Fruit fly (Drosophila melanogaster) whole organism, embryonic: ENCODE data around the gene Shc.

ENCODE experiments used
- Abd-B ChIP-seq: fragments of 200-800 bp; sonication (Bioruptor generic); optimal IDR thresholded peaks from 2 replicates; lab custom pipeline; 2018; ENCODE audit warnings: missing biosample characterization, mild to moderate bottlenecking, missing genetic modification characterization, moderate library complexity
- Bteb2 ChIP-seq: fragments of 200-800 bp; sonication (Bioruptor generic); optimal IDR thresholded peaks from 2 replicates; lab custom pipeline; 2016; ENCODE audit warnings: missing biosample characterization, missing genetic modification characterization
- CG10147 ChIP-seq: fragments of 200-800 bp; sonication (Bioruptor generic); optimal IDR thresholded peaks from 2 replicates; lab custom pipeline; 2019; ENCODE audit warnings: missing biosample characterization, mild to moderate bottlenecking, missing genetic modification characterization, moderate library complexity
- CG11247 ChIP-seq: fragments of 200-800 bp; sonication (Bioruptor generic); IDR thresholded peaks from 2 replicates; pipeline ENCODE4 v1.3.6; 2022; ENCODE audit warnings: missing biosample characterization, missing genetic modification characterization
- CG11696 ChIP-seq: fragments of 200-800 bp; sonication (Bioruptor generic); IDR thresholded peaks from 2 replicates; pipeline ENCODE4 v1.3.6; 2022; ENCODE audit warnings: missing biosample characterization, missing genetic modification characterization
- CG1233 ChIP-seq: fragments of 200-800 bp; sonication (Bioruptor generic); optimal IDR thresholded peaks from 4 replicates; lab custom pipeline; 2018; ENCODE audit warnings: missing biosample characterization, mild to moderate bottlenecking, missing genetic modification characterization
- CG17385 ChIP-seq: fragments of 200-800 bp; sonication (Bioruptor generic); optimal IDR thresholded peaks from 3 replicates; lab custom pipeline; 2018; ENCODE audit warnings: missing biosample characterization, mild to moderate bottlenecking, missing genetic modification characterization
- CG18011 ChIP-seq: fragments of 200-800 bp; sonication (Bioruptor generic); optimal IDR thresholded peaks from 2 replicates; lab custom pipeline; 2017; ENCODE audit warnings: missing biosample characterization, missing genetic modification characterization, mild to moderate bottlenecking, moderate library complexity, missing genotype
- CG30020 ChIP-seq: fragments of 200-800 bp; optimal IDR thresholded peaks from 2 replicates; lab custom pipeline; 2019; ENCODE audit warnings: missing biosample characterization, mild to moderate bottlenecking, missing genetic modification characterization, moderate library complexity
- CG31224 ChIP-seq: fragments of 200-800 bp; sonication (Bioruptor generic); IDR thresholded peaks from 2 replicates; pipeline ENCODE4 v1.3.6; 2022; ENCODE audit warnings: missing biosample characterization, missing genetic modification characterization
- CG3838 ChIP-seq: fragments of 200-800 bp; sonication (Bioruptor generic); optimal IDR thresholded peaks from 3 replicates; lab custom pipeline; 2016; ENCODE audit warnings: missing biosample characterization, missing genetic modification characterization
- CG4424 ChIP-seq: fragments of 200-800 bp; sonication (Bioruptor generic); optimal IDR thresholded peaks from 3 replicates; lab custom pipeline; 2016; ENCODE audit warnings: missing biosample characterization, missing genetic modification characterization
- CG5245 ChIP-seq: fragments of 200-800 bp; sonication (Bioruptor generic); optimal IDR thresholded peaks from 3 replicates; lab custom pipeline; 2016; ENCODE audit warnings: missing biosample characterization, missing genetic modification characterization
- CG7963 ChIP-seq: fragments of 200-800 bp; sonication (Bioruptor generic); IDR thresholded peaks from 3 replicates; pipeline ENCODE4 v1.3.6; 2022; ENCODE audit warnings: missing biosample characterization, missing genetic modification characterization; ENCODE audit not compliant: partially characterized antibody
- CG9437 ChIP-seq: fragments of 200-800 bp; sonication (Bioruptor generic); optimal IDR thresholded peaks from 2 replicates; lab custom pipeline; 2018; ENCODE audit warnings: missing biosample characterization, mild to moderate bottlenecking, missing genetic modification characterization
- CoRest ChIP-seq: fragments of 200-800 bp; sonication (Bioruptor generic); optimal IDR thresholded peaks from 3 replicates; lab custom pipeline; 2018; ENCODE audit warnings: missing biosample characterization, mild to moderate bottlenecking, missing genetic modification characterization, moderate library complexity
- D ChIP-seq, 2 experiments: fragments of 200-800 bp in 1 of 2; fragments of >200 bp in 1 of 2; sonication (Bioruptor generic) in 1 of 2; optimal IDR thresholded peaks; 2 replicates in 1 of 2; 3 replicates in 1 of 2; lab custom pipeline; 2017; ENCODE audit warnings: mild to moderate bottlenecking in 1 of 2, missing biosample characterization in 1 of 2, missing genetic modification characterization in 1 of 2, missing genetic modification reagents in 1 of 2
- Deaf1 ChIP-seq: fragments of 200-800 bp; optimal IDR thresholded peaks from 3 replicates; lab custom pipeline; 2019; ENCODE audit warnings: missing biosample characterization, mild to moderate bottlenecking, missing genetic modification characterization, moderate library complexity
- GATAe ChIP-seq: fragments of 200-800 bp; sonication (Bioruptor generic); conservative IDR thresholded peaks from 2 replicates; pipeline ENCODE4 v1.3.6; 2022; ENCODE audit warnings: missing biosample characterization, missing genetic modification characterization
- HmgD ChIP-seq: fragments of 200-800 bp; sonication (Bioruptor generic); optimal IDR thresholded peaks from 3 replicates; lab custom pipeline; 2016; ENCODE audit warnings: missing biosample characterization, missing genetic modification characterization
- Hmr ChIP-seq: fragments of 200-800 bp; sonication (Bioruptor generic); optimal IDR thresholded peaks from 3 replicates; lab custom pipeline; 2017; ENCODE audit warnings: mild to moderate bottlenecking, missing biosample characterization, missing genetic modification reagents, missing genetic modification characterization
- Lhr ChIP-seq: fragments of 200-800 bp; sonication (Bioruptor generic); optimal IDR thresholded peaks from 3 replicates; lab custom pipeline; 2017; ENCODE audit warnings: mild to moderate bottlenecking, missing biosample characterization, missing genetic modification reagents, missing genetic modification characterization
- MESR4 ChIP-seq: fragments of 200-800 bp; sonication (Bioruptor generic); optimal IDR thresholded peaks from 2 replicates; lab custom pipeline; 2018; ENCODE audit warnings: missing biosample characterization, mild to moderate bottlenecking, missing genetic modification characterization, moderate library complexity
- Meics ChIP-seq: fragments of 200-800 bp; sonication (Bioruptor generic); optimal IDR thresholded peaks from 2 replicates; lab custom pipeline; 2017; ENCODE audit warnings: missing biosample characterization, mild to moderate bottlenecking, missing genetic modification characterization
- Mes4 ChIP-seq: fragments of 200-800 bp; sonication (Bioruptor generic); optimal IDR thresholded peaks from 2 replicates; lab custom pipeline; 2016; ENCODE audit warnings: missing biosample characterization, missing genetic modification characterization
- Nf-YA ChIP-seq: fragments of 200-800 bp; sonication (Bioruptor generic); IDR thresholded peaks from 2 replicates; pipeline ENCODE4 v1.3.6; 2022; ENCODE audit warnings: missing biosample characterization, missing genetic modification characterization
- ase ChIP-seq: fragments of 200-800 bp; sonication (Bioruptor generic); IDR thresholded peaks from 3 replicates; pipeline ENCODE4 v1.3.6; 2022; ENCODE audit warnings: missing biosample characterization, missing genetic modification characterization
- cad ChIP-seq: fragments of >200 bp; optimal IDR thresholded peaks from 2 replicates; lab custom pipeline; 2017; ENCODE audit warnings: missing biosample characterization, missing genetic modification characterization
- ewg ChIP-seq: fragments of 200-800 bp; sonication (Bioruptor generic); optimal IDR thresholded peaks from 3 replicates; lab custom pipeline; 2017; ENCODE audit warnings: mild to moderate bottlenecking, missing biosample characterization, missing genetic modification reagents, missing genetic modification characterization
- fru ChIP-seq: fragments of >200 bp; optimal IDR thresholded peaks from 2 replicates; lab custom pipeline; 2017
- gce ChIP-seq: fragments of 200-800 bp; sonication (Bioruptor generic); IDR thresholded peaks from 3 replicates; pipeline ENCODE4 v1.3.6; 2022; ENCODE audit warnings: missing biosample characterization, missing genetic modification characterization
- grn ChIP-seq: fragments of 200-800 bp; sonication (Bioruptor generic); optimal IDR thresholded peaks from 3 replicates; lab custom pipeline; 2017; ENCODE audit warnings: missing biosample characterization, missing genetic modification characterization
- gt ChIP-seq: fragments of 200-800 bp; sonication (Bioruptor generic); IDR thresholded peaks from 2 replicates; pipeline ENCODE4 v1.3.6; 2022; ENCODE audit warnings: missing biosample characterization, missing genetic modification characterization
- hbn ChIP-seq: fragments of 200-800 bp; sonication (Bioruptor generic); IDR thresholded peaks from 2 replicates; pipeline ENCODE4 v1.3.6; 2022; ENCODE audit warnings: missing biosample characterization, missing genetic modification characterization; ENCODE audit not compliant: partially characterized antibody
- hth ChIP-seq: fragments of >200 bp; optimal IDR thresholded peaks from 2 replicates; lab custom pipeline; 2017; ENCODE audit warnings: inconsistent platforms
- inv ChIP-seq: fragments of 200-800 bp; sonication (Bioruptor generic); IDR thresholded peaks from 2 replicates; pipeline ENCODE4 v1.3.6; 2022; ENCODE audit warnings: missing biosample characterization, missing genetic modification characterization; ENCODE audit not compliant: partially characterized antibody
- lbe ChIP-seq: fragments of 200-800 bp; sonication (Bioruptor generic); optimal IDR thresholded peaks from 2 replicates; lab custom pipeline; 2016; ENCODE audit warnings: missing biosample characterization, mild to moderate bottlenecking, missing genetic modification characterization
- mam ChIP-seq: fragments of 200-800 bp; sonication (Bioruptor generic); optimal IDR thresholded peaks from 3 replicates; lab custom pipeline; 2016; ENCODE audit warnings: missing biosample characterization, missing genetic modification characterization
- nerfin-1 ChIP-seq: fragments of 200-800 bp; sonication (Bioruptor generic); optimal IDR thresholded peaks from 3 replicates; lab custom pipeline; 2019; ENCODE audit warnings: missing biosample characterization, mild to moderate bottlenecking, missing genetic modification characterization, moderate library complexity
- onecut ChIP-seq: fragments of 200-800 bp; sonication (Bioruptor generic); IDR thresholded peaks from 2 replicates; pipeline ENCODE4 v1.3.6; 2022; ENCODE audit warnings: missing biosample characterization, missing genetic modification characterization
- otp ChIP-seq: fragments of 200-800 bp; sonication (Bioruptor generic); IDR thresholded peaks from 3 replicates; pipeline ENCODE4, ENCODE4 v1.3.6; 2022; ENCODE audit warnings: missing biosample characterization, missing genetic modification characterization
- pan ChIP-seq, 4 experiments: fragments of >200 bp in 3 of 4; fragments of 200-800 bp in 1 of 4; sonication (Bioruptor generic) in 1 of 4; optimal IDR thresholded peaks in 3 of 4; IDR thresholded peaks in 1 of 4; 2 replicates each; pipeline versions ENCODE4 v1.3.6 to Lab custom; 2017 to 2022; ENCODE audit warnings: missing biosample characterization in 2 of 4, missing genetic modification characterization in 2 of 4, mixed read lengths in 1 of 4
- rib ChIP-seq: fragments of 200-800 bp; sonication (Bioruptor generic); IDR thresholded peaks from 2 replicates; pipeline ENCODE4 v1.3.6; 2022; ENCODE audit warnings: missing biosample characterization, missing genetic modification characterization
- sisA ChIP-seq: fragments of 200-800 bp; sonication (Bioruptor generic); IDR thresholded peaks from 2 replicates; pipeline ENCODE4 v1.3.6; 2022; ENCODE audit warnings: missing biosample characterization, missing genetic modification characterization
- sob ChIP-seq: fragments of 200-800 bp; sonication (Bioruptor generic); IDR thresholded peaks from 2 replicates; pipeline ENCODE4 v1.3.6; 2022; ENCODE audit warnings: missing biosample characterization, missing genetic modification characterization
- stwl ChIP-seq: fragments of 200-800 bp; sonication (Bioruptor generic); optimal IDR thresholded peaks from 3 replicates; lab custom pipeline; 2018; ENCODE audit warnings: missing biosample characterization, mild to moderate bottlenecking, missing genetic modification characterization, moderate library complexity
- tgo ChIP-seq: fragments of 200-800 bp; sonication (Bioruptor generic); IDR thresholded peaks from 3 replicates; pipeline ENCODE4 v1.3.6; 2022; ENCODE audit warnings: missing biosample characterization, missing genetic modification characterization
- trh ChIP-seq: fragments of 200-800 bp; sonication (Bioruptor generic); optimal IDR thresholded peaks from 2 replicates; lab custom pipeline; 2016; ENCODE audit warnings: missing biosample characterization, missing genetic modification characterization
- zen ChIP-seq: fragments of 200-800 bp; sonication (Bioruptor generic); optimal IDR thresholded peaks from 3 replicates; lab custom pipeline; 2018; ENCODE audit warnings: missing biosample characterization, mild to moderate bottlenecking, missing genetic modification characterization, moderate library complexity

Gene Shc

dm6 chr3L:9399013-9399750 lies 27.6 kb upstream of the Shc start, which contains the start of gene CG4080 (continued):
- TF ChIP-seq CG4424 (peak; percentile 8), lbe (GFP tag; lab: Kevin White, UChicago) (peak; percentile 63), sob (no peak), D (optimal IDR thresholded peaks at IDR 0.05; lab: Kevin White, UChicago) (no peak), D (GFP tag; optimal IDR thresholded peaks at IDR 0.05; lab: Kevin White, UChicago) (no peak), ewg (GFP tag; lab: Kevin White, UChicago) (peak; percentile 3), CG7963 (GFP tag; lab: Robert Waterston, UW) (0 out of 3 replicates have a peak, but pooled peaks have one; percentile 28), otp (GFP tag; lab: Robert Waterston, UW) (peak; percentile 27; the same call in 1 of the 3 replicates), ase (GFP tag; lab: Robert Waterston, UW) (no peak), CG3838 (GFP tag; lab: Kevin White, UChicago) (peak; percentile 15), CG31224 (GFP tag; lab: Robert Waterston, UW) (no peak), tgo (GFP tag; lab: Robert Waterston, UW) (no peak), nerfin-1 (peak; percentile 40), Bteb2 (GFP tag; lab: Kevin White, UChicago) (no peak), MESR4 (GFP tag; lab: Kevin White, UChicago) (peak; percentile 89), sisA (GFP tag; lab: Robert Waterston, UW) (no peak), GATAe (GFP tag; lab: Robert Waterston, UW) (no peak), CG5245 (GFP tag; lab: Kevin White, UChicago) (no peak), rib (GFP tag; lab: Robert Waterston, UW) (no peak), pan (optimal IDR thresholded peaks at IDR 0.05; lab: Kevin White, UChicago) (no peak), pan (GFP tag; optimal IDR thresholded peaks at IDR 0.05 in 1 of 2, IDR thresholded peaks at IDR 0.05 in 1 of 2) (peak in 1 of 2 experiments; percentile 7), CG17385 (peak; percentile 8), Deaf1 (tag; lab: Kevin White, UChicago) (peak; percentile 49), CG18011 (peak; percentile 13), Abd-B (GFP tag; lab: Kevin White, UChicago) (peak; percentile 15), mam (GFP tag; lab: Kevin White, UChicago) (no peak), CG10147 (GFP tag; lab: Kevin White, UChicago) (peak; percentile 24), hth (lab: Kevin White, UChicago) (no peak), gt (GFP tag; lab: Robert Waterston, UW) (no peak), CG11247 (GFP tag; lab: Robert Waterston, UW) (no peak), hbn (GFP tag; lab: Robert Waterston, UW) (peak; percentile 75), Hmr (GFP tag; lab: Kevin White, UChicago) (peak; percentile 42), Nf-YA (GFP tag; lab: Robert Waterston, UW) (no peak), Mes4 (GFP tag; lab: Kevin White, UChicago) (peak; percentile 19), fru (no peak), Lhr (GFP tag; lab: Kevin White, UChicago) (peak; percentile 81), onecut (GFP tag; lab: Robert Waterston, UW) (no peak), CG30020 (tag; lab: Kevin White, UChicago) (peak; percentile 60), stwl (tag; lab: Kevin White, UChicago) (peak; percentile 86), gce (0 out of 3 replicates have a peak, but pooled peaks have one; percentile 5), zen (tag; lab: Kevin White, UChicago) (peak; percentile 26), CoRest (tag; lab: Kevin White, UChicago) (peak; percentile 55), CG11696 (GFP tag; lab: Robert Waterston, UW) (no peak), cad (GFP tag; lab: Kevin White, UChicago) (no peak), HmgD (GFP tag; lab: Kevin White, UChicago) (no peak), inv (GFP tag; lab: Robert Waterston, UW) (peak; percentile 73), Meics (GFP tag; lab: Kevin White, UChicago) (no peak), CG1233 (GFP tag; lab: Kevin White, UChicago) (no peak), grn (GFP tag; lab: Kevin White, UChicago) (peak; percentile 26), trh (GFP tag; lab: Kevin White, UChicago) (no peak), CG9437 (peak; percentile 54)
